Worm (Caenorhabditis elegans): ENCODE data around the gene mig-6.

Gene mig-6

ce11 chrV:7854603-7855002, 27.6 kb downstream of the mig-6 start, which contains the start of the genes C37C3.9 and C37C3.18 (continued):
- TF ChIP-seq snpc-4 (tag; optimal IDR thresholded peaks at IDR 0.05) (peak; percentile 72), dpl-1 (GFP tag; optimal IDR thresholded peaks at IDR 0.05) (peak; percentile 31), aly-2 (tag; optimal IDR thresholded peaks at IDR 0.05) (no peak), dmd-9 (GFP tag; IDR thresholded peaks at IDR 0.05) (0 out of 2 replicates have a peak, but pooled peaks have one; percentile 30), ztf-11 (tag; optimal IDR thresholded peaks at IDR 0.05) (no peak), ceh-20 (GFP tag; IDR thresholded peaks at IDR 0.05) (peak; percentile 55), lim-7 (GFP tag; IDR thresholded peaks at IDR 0.05) (no peak), zfp-3 (GFP tag; conservative IDR thresholded peaks at IDR 0.05) (no peak), nhr-11 (tag; optimal IDR thresholded peaks at IDR 0.05) (peak; percentile 77), pha-4 (GFP tag; IDR thresholded peaks at IDR 0.05) (0 out of 2 replicates have a peak, but pooled peaks have one; percentile 39), pha-4 (tag; optimal IDR thresholded peaks at IDR 0.05) (no peak), ama-1 (optimal IDR thresholded peaks at IDR 0.05) (peak; percentile 48), spr-3 (GFP tag; optimal IDR thresholded peaks at IDR 0.05) (no peak), D1046.2 (GFP tag; IDR thresholded peaks at IDR 0.05) (0 out of 2 replicates have a peak, but pooled peaks have one; percentile 63), lin-1 (GFP tag; IDR thresholded peaks at IDR 0.05) (peak; percentile 50; the same call in 1 of the 2 replicates), nhr-111 (GFP tag; optimal IDR thresholded peaks at IDR 0.05) (no peak), T20F7.1 (GFP tag; optimal IDR thresholded peaks at IDR 0.05) (peak; percentile 53), Y105C5A.15 (GFP tag; IDR thresholded peaks at IDR 0.05) (no peak), nhr-6 (tag; optimal IDR thresholded peaks at IDR 0.05) (peak; percentile 60), mdl-1 (tag; optimal IDR thresholded peaks at IDR 0.05) (peak; percentile 63 to 78), madf-9 (GFP tag; conservative IDR thresholded peaks at IDR 0.05) (no peak), saeg-2 (GFP tag; IDR thresholded peaks at IDR 0.05) (no peak), dmd-6 (GFP tag; IDR thresholded peaks at IDR 0.05) (peak; percentile 84), lin-15B (tag; optimal IDR thresholded peaks at IDR 0.05) (no peak), nhr-102 (tag; optimal IDR thresholded peaks at IDR 0.05) (peak; percentile 60), nhr-237 (tag; optimal IDR thresholded peaks at IDR 0.05) (no peak), egl-43 (GFP tag; IDR thresholded peaks at IDR 0.05) (peak; percentile 76; the same call in 1 of the 2 replicates), mdt-29 (GFP tag; IDR thresholded peaks at IDR 0.05) (no peak), zip-11 (GFP tag; IDR thresholded peaks at IDR 0.05) (no peak), ztf-7 (tag; optimal IDR thresholded peaks at IDR 0.05) (peak; percentile 64), lin-38 (GFP tag; IDR thresholded peaks at IDR 0.05) (peak; percentile 58), nhr-48 (tag; optimal IDR thresholded peaks at IDR 0.05) (peak; percentile 56), mep-1 (tag; optimal IDR thresholded peaks at IDR 0.05) (peak; percentile 78), ceh-44 (GFP tag; IDR thresholded peaks at IDR 0.05) (no peak), unc-62 (GFP tag; optimal IDR thresholded peaks at IDR 0.05 in 1 of 2) (peak in 1 of 2 experiments; percentile 97), unc-62 (tag; optimal IDR thresholded peaks at IDR 0.05) (no peak), F37D6.2 (tag; optimal IDR thresholded peaks at IDR 0.05) (peak; percentile 12), ces-1 (GFP tag; optimal IDR thresholded peaks at IDR 0.05) (peak; percentile 46), zfp-2 (tag; optimal IDR thresholded peaks at IDR 0.05) (no peak)

- TF ChIP-seq ZK337.2 (GFP tag; IDR thresholded peaks at IDR 0.05) (no peak), lir-3 (tag; optimal IDR thresholded peaks at IDR 0.05) (no peak), hif-1 (tag; optimal IDR thresholded peaks at IDR 0.05) (no peak), ces-1 (GFP tag; optimal IDR thresholded peaks at IDR 0.05) (no peak), aha-1 (tag) (peak; percentile 61), rbr-2 (tag; optimal IDR thresholded peaks at IDR 0.05) (no peak), lin-1 (GFP tag; IDR thresholded peaks at IDR 0.05) (no peak), lin-15B (tag; optimal IDR thresholded peaks at IDR 0.05) (no peak), D1046.2 (GFP tag; IDR thresholded peaks at IDR 0.05) (no peak), nhr-28 (tag; optimal IDR thresholded peaks at IDR 0.05) (no peak), R02D3.7 (tag; optimal IDR thresholded peaks at IDR 0.05) (no peak), ceh-44 (GFP tag; IDR thresholded peaks at IDR 0.05) (no peak), nhr-10 (tag; optimal IDR thresholded peaks at IDR 0.05) (no peak), nhr-41 (GFP tag; IDR thresholded peaks at IDR 0.05) (no peak), nhr-6 (tag; optimal IDR thresholded peaks at IDR 0.05) (no peak), mxl-2 (GFP tag; conservative IDR thresholded peaks at IDR 0.05) (no peak), ctbp-1 (GFP tag; IDR thresholded peaks at IDR 0.05) (no peak), saeg-2 (GFP tag; IDR thresholded peaks at IDR 0.05) (no peak), duxl-1 (tag; optimal IDR thresholded peaks at IDR 0.05; ENCODE audit: poor library complexity) (peak; percentile 19), mep-1 (tag; optimal IDR thresholded peaks at IDR 0.05) (no peak), madf-9 (GFP tag; conservative IDR thresholded peaks at IDR 0.05) (no peak)
Measured at ce11 chrV:7855382-7855994, 28.5 kb downstream of the mig-6 start, which contains the start of gene C37C3.2. C37C3.2 (plus strand) TSS chrV:7855944.
